Worm (Caenorhabditis elegans) whole organism, L1 larva: ENCODE data around the gene T07E3.2.

Source experiments
- C04F5.9 ChIP-seq: sonication (generic microtip); optimal IDR thresholded peaks from 2 replicates; lab custom pipeline; 2016; ENCODE audit warnings: missing genetic modification characterization, missing compliant biosample characterization
- C34B4.2 ChIP-seq: sonication (generic microtip); optimal IDR thresholded peaks from 2 replicates; lab custom pipeline; 2017; ENCODE audit warnings: mild to moderate bottlenecking, missing genetic modification characterization, missing compliant biosample characterization
- F16B12.6 ChIP-seq: fragments of 150-350 bp; optimal IDR thresholded peaks from 2 replicates; lab custom pipeline; 2014; ENCODE audit warnings: missing biosample characterization, missing genetic modification characterization
- Y116A8C.19 ChIP-seq: sonication (generic microtip); optimal IDR thresholded peaks from 2 replicates; lab custom pipeline; 2016; ENCODE audit warnings: missing compliant biosample characterization, missing genetic modification characterization, borderline replicate concordance
- aha-1 ChIP-seq: fragments of 150-350 bp; optimal IDR thresholded peaks from 2 replicates; lab custom pipeline; 2014; ENCODE audit warnings: missing biosample characterization, missing genetic modification characterization
- aly-2 ChIP-seq: fragments of 150-350 bp; optimal IDR thresholded peaks from 2 replicates; lab custom pipeline; 2014; ENCODE audit warnings: missing biosample characterization, missing genetic modification characterization
- ama-1 ChIP-seq: fragments of 150-350 bp; optimal IDR thresholded peaks from 2 replicates; lab custom pipeline; 2014
- ceh-8 ChIP-seq: fragments of 200-800 bp; sonication (Bioruptor generic); optimal IDR thresholded peaks from 2 replicates; lab custom pipeline; 2018; ENCODE audit warnings: mild to moderate bottlenecking, missing genetic modification characterization, moderate library complexity, missing compliant biosample characterization
- ceh-82 ChIP-seq, 3 experiments: fragments of 150-350 bp in 1 of 3; sonication (generic microtip) in 2 of 3; optimal IDR thresholded peaks; 2 replicates each; lab custom pipeline; 2014 to 2017; ENCODE audit warnings: missing biosample characterization in 3 of 3, missing genetic modification characterization in 3 of 3
- ces-1 ChIP-seq: fragments of 150-350 bp; optimal IDR thresholded peaks from 2 replicates; lab custom pipeline; 2014; ENCODE audit warnings: missing biosample characterization, missing genetic modification reagents, missing genetic modification characterization
- dpl-1 ChIP-seq, 3 experiments: fragments of 150-350 bp in 2 of 3; sonication (generic microtip) in 1 of 3; optimal IDR thresholded peaks; 2 replicates each; lab custom pipeline; 2014 to 2017; ENCODE audit warnings: missing biosample characterization in 3 of 3, missing genetic modification characterization in 3 of 3, missing genetic modification reagents in 3 of 3
- efl-1 ChIP-seq, 4 experiments: fragments of 150-350 bp; optimal IDR thresholded peaks in 3 of 4; peaks in 1 of 4; 1 replicate in 1 of 4; 2 replicates in 3 of 4; lab custom pipeline; 2014; ENCODE audit warnings: missing biosample characterization in 2 of 4, missing genetic modification characterization in 2 of 4, missing genetic modification reagents in 2 of 4
- efl-3 ChIP-seq: fragments of 200-800 bp; sonication (Bioruptor generic); optimal IDR thresholded peaks from 2 replicates; lab custom pipeline; 2018; ENCODE audit warnings: mild to moderate bottlenecking, missing genetic modification characterization, missing compliant biosample characterization
- egl-27 ChIP-seq, 2 experiments: fragments of 150-350 bp in 1 of 2; sonication (generic microtip); optimal IDR thresholded peaks; 3 replicates each; lab custom pipeline; 2017 to 2018; ENCODE audit warnings: missing biosample characterization in 2 of 2, missing genetic modification characterization in 2 of 2, missing genetic modification reagents in 2 of 2
- elt-3 ChIP-seq, 6 experiments: fragments of 150-350 bp in 1 of 6; sonication (generic microtip); optimal IDR thresholded peaks; 2 replicates each; lab custom pipeline; 2017 to 2018; ENCODE audit warnings: missing biosample characterization in 6 of 6, missing genetic modification characterization in 6 of 6, inconsistent platforms in 1 of 6
- ets-5 ChIP-seq: fragments of 200-800 bp; sonication (Bioruptor generic); IDR thresholded peaks from 2 replicates; pipeline ENCODE4 v1.3.6; 2022; ENCODE audit warnings: missing genetic modification characterization, missing compliant biosample characterization
- fkh-10 ChIP-seq: sonication (generic microtip); optimal IDR thresholded peaks from 2 replicates; lab custom pipeline; 2017; ENCODE audit warnings: missing biosample characterization, missing genetic modification reagents, missing genetic modification characterization
- fkh-4 ChIP-seq: sonication (generic microtip); optimal IDR thresholded peaks from 2 replicates; lab custom pipeline; 2016; ENCODE audit warnings: missing compliant biosample characterization, missing genetic modification characterization, borderline replicate concordance
- fos-1 ChIP-seq: fragments of 150-350 bp; optimal IDR thresholded peaks from 2 replicates; lab custom pipeline; 2014; ENCODE audit warnings: missing biosample characterization, missing genetic modification characterization
- grh-1 ChIP-seq: fragments of 200-800 bp; sonication (Bioruptor generic); IDR thresholded peaks from 2 replicates; pipeline ENCODE4 v1.3.6; 2022; ENCODE audit warnings: missing genetic modification reagents, missing genetic modification characterization, missing compliant biosample characterization
- hpl-2 ChIP-seq: fragments of 150-350 bp; optimal IDR thresholded peaks from 2 replicates; lab custom pipeline; 2014; ENCODE audit warnings: missing biosample characterization, missing genetic modification reagents, missing genetic modification characterization
- irx-1 ChIP-seq: sonication (generic microtip); optimal IDR thresholded peaks from 2 replicates; lab custom pipeline; 2016; ENCODE audit warnings: missing genetic modification characterization, missing compliant biosample characterization
- isw-1 ChIP-seq: fragments of 200-800 bp; sonication (Bioruptor generic); IDR thresholded peaks from 2 replicates; pipeline ENCODE4 v1.3.6; 2022; ENCODE audit warnings: missing genetic modification characterization, missing compliant biosample characterization
- jun-1 ChIP-seq: fragments of 150-350 bp; optimal IDR thresholded peaks from 2 replicates; lab custom pipeline; 2014; ENCODE audit warnings: missing biosample characterization, missing genetic modification reagents, missing genetic modification characterization
- lin-13 ChIP-seq: fragments of 150-350 bp; optimal IDR thresholded peaks from 2 replicates; lab custom pipeline; 2014; ENCODE audit warnings: missing biosample characterization, missing genetic modification reagents, missing genetic modification characterization
- lin-35 ChIP-seq, 2 experiments: fragments of 150-350 bp; optimal IDR thresholded peaks; 2 replicates each; lab custom pipeline; 2014; ENCODE audit warnings: missing biosample characterization in 2 of 2, missing genetic modification characterization in 2 of 2, missing genetic modification reagents in 2 of 2
- lin-39 ChIP-seq: fragments of 150-350 bp; optimal IDR thresholded peaks from 2 replicates; lab custom pipeline; 2014; ENCODE audit warnings: missing biosample characterization, missing genetic modification reagents, missing genetic modification characterization
- mab-9 ChIP-seq: fragments of 200-800 bp; sonication (Bioruptor generic); IDR thresholded peaks from 2 replicates; pipeline ENCODE4 v1.3.6; 2022; ENCODE audit warnings: missing genetic modification reagents, missing genetic modification characterization, missing compliant biosample characterization
- mep-1 ChIP-seq: fragments of 150-350 bp; optimal IDR thresholded peaks from 2 replicates; lab custom pipeline; 2014; ENCODE audit warnings: missing biosample characterization, missing genetic modification characterization
- nhr-11 ChIP-seq: fragments of 150-350 bp; optimal IDR thresholded peaks from 2 replicates; lab custom pipeline; 2014; ENCODE audit warnings: missing biosample characterization, missing genetic modification characterization
- nhr-19 ChIP-seq: fragments of 200-800 bp; sonication (Bioruptor generic); conservative IDR thresholded peaks from 2 replicates; pipeline ENCODE4 v1.3.6; 2022; ENCODE audit warnings: missing genetic modification characterization, missing compliant biosample characterization
- nhr-47 ChIP-seq: sonication (generic microtip); optimal IDR thresholded peaks from 2 replicates; lab custom pipeline; 2016; ENCODE audit warnings: mild to moderate bottlenecking, missing genetic modification characterization, moderate library complexity, missing compliant biosample characterization
- nhr-71 ChIP-seq: sonication (generic microtip); optimal IDR thresholded peaks from 2 replicates; lab custom pipeline; 2016; ENCODE audit warnings: mild to moderate bottlenecking, missing genetic modification characterization, moderate library complexity, missing compliant biosample characterization
- nhr-76 ChIP-seq: sonication (generic microtip); optimal IDR thresholded peaks from 2 replicates; lab custom pipeline; 2017; ENCODE audit warnings: missing biosample characterization, missing genetic modification characterization
- nhr-77 ChIP-seq: fragments of 150-350 bp; optimal IDR thresholded peaks from 2 replicates; lab custom pipeline; 2014; ENCODE audit warnings: missing biosample characterization, missing genetic modification characterization
- nhr-85 ChIP-seq: sonication (generic microtip); peaks from one replicate; lab custom pipeline; 2016; ENCODE audit warnings: missing genetic modification characterization, inconsistent platforms, missing compliant biosample characterization
- nhr-90 ChIP-seq: sonication (generic microtip); optimal IDR thresholded peaks from 2 replicates; lab custom pipeline; 2016; ENCODE audit warnings: mild to moderate bottlenecking, missing genetic modification characterization, missing compliant biosample characterization; ENCODE audit not compliant: poor library complexity
- pag-3 ChIP-seq: sonication (generic microtip); optimal IDR thresholded peaks from 2 replicates; lab custom pipeline; 2017; ENCODE audit warnings: missing genetic modification characterization, mild to moderate bottlenecking, missing compliant biosample characterization, antibody characterized with exemption, borderline replicate concordance; ENCODE audit not compliant: insufficient read depth
- snu-23 ChIP-seq: sonication (generic microtip); optimal IDR thresholded peaks from 2 replicates; lab custom pipeline; 2016; ENCODE audit warnings: missing genetic modification characterization, missing compliant biosample characterization
- swsn-7 ChIP-seq: sonication (generic microtip); optimal IDR thresholded peaks from 2 replicates; lab custom pipeline; 2016; ENCODE audit warnings: missing genetic modification characterization, missing compliant biosample characterization
- tbx-2 ChIP-seq: sonication (generic microtip); optimal IDR thresholded peaks from 2 replicates; lab custom pipeline; 2016; ENCODE audit warnings: missing genetic modification characterization, missing compliant biosample characterization
- unc-130 ChIP-seq: fragments of 150-350 bp; optimal IDR thresholded peaks from 2 replicates; lab custom pipeline; 2017; ENCODE audit warnings: missing biosample characterization, missing genetic modification characterization, inconsistent platforms
- unc-62 ChIP-seq: fragments of 150-350 bp; optimal IDR thresholded peaks from 2 replicates; lab custom pipeline; 2014; ENCODE audit warnings: missing biosample characterization, missing genetic modification reagents, missing genetic modification characterization
- unc-86 ChIP-seq: sonication (generic microtip); optimal IDR thresholded peaks from 2 replicates; lab custom pipeline; 2016; ENCODE audit warnings: missing genetic modification characterization, missing compliant biosample characterization
- unc-98 ChIP-seq: fragments of 200-800 bp; sonication (Bioruptor generic); IDR thresholded peaks from 2 replicates; pipeline ENCODE4 v1.3.6; 2022; ENCODE audit warnings: missing genetic modification characterization, missing compliant biosample characterization
- xbp-1 ChIP-seq: sonication (generic microtip); optimal IDR thresholded peaks from 2 replicates; lab custom pipeline; 2016; ENCODE audit warnings: missing genetic modification characterization, missing compliant biosample characterization
- ztf-11 ChIP-seq, 2 experiments: sonication (generic microtip); optimal IDR thresholded peaks; 2 replicates each; lab custom pipeline; 2016 to 2017; ENCODE audit warnings: missing genetic modification characterization in 2 of 2, missing biosample characterization in 1 of 2, missing compliant biosample characterization in 1 of 2

The T07E3.2 gene

DNA sequence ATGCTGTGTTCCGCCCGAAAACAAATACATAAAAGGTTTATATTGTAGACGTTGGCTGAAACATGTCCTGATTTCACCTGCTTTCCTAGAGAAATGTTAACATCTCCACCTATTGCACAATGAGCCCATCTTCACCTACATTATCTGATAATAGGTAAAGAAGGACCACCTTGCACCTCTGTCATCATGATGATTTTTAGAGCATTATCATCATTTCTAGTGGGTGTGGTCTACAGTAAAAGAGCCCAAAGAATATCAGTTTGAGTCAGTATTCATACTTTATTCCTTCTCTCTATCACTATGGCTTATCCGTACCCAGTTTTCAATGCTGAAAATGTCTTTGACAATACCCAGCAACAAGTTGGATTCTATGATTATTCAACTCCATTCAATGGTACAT is 22.3 kb upstream of the T07E3.2 start, which contains the start of gene med-2:
med-2 (plus strand) TSS at position 301 of the 400 bp plus-strand sequence.
- TF ChIP-seq tbx-2 (tag; lab: Kevin White, UChicago) (no peak), lin-35 (GFP tag; optimal IDR thresholded peaks at IDR 0.05; lab: Kevin White, UChicago) (no peak), efl-3 (no peak), mep-1 (tag; lab: Kevin White, UChicago) (no peak), lin-13 (no peak), jun-1 (tag; lab: Kevin White, UChicago) (no peak), xbp-1 (tag; lab: Kevin White, UChicago) (no peak), swsn-7 (tag; lab: Kevin White, UChicago) (no peak), fkh-10 (GFP tag; lab: Kevin White, UChicago) (no peak), hpl-2 (GFP tag; lab: Kevin White, UChicago) (no peak), snu-23 (GFP tag; lab: Kevin White, UChicago) (no peak), unc-62 (GFP tag; lab: Kevin White, UChicago) (no peak)

DNA sequence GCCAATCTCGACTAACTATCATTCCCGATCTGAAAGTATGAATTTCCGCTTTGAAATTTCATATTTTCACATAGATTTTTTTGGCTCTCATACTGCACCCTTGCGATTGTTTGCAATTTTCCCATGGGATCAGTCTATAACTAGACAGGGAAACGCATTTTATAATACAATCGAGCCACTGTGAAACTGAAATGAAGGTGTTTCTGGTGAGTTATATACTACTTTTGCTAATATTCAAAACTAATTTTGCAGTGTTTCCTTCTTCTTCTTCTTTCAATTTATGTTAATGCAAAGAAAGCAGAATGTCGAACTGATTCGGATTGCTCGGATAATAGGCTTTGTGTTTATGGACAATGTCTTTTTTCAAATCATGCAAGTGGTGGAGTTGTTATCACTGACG is 20.6 kb upstream of the T07E3.2 start:
- TF ChIP-seq C04F5.9 (tag; lab: Kevin White, UChicago) = no peak
- no peak for TF ChIP-seq lin-39 (tag; lab: Kevin White, UChicago)
- TF ChIP-seq pag-3 (tag; lab: Kevin White, UChicago) = no peak
- no peak for TF ChIP-seq efl-1 (optimal IDR thresholded peaks at IDR 0.05; lab: Kevin White, UChicago)
- TF ChIP-seq efl-1 (GFP tag; optimal IDR thresholded peaks at IDR 0.05 in 1 of 2; lab: Kevin White, UChicago) = no peak
- no peak for TF ChIP-seq Y116A8C.19 (tag; lab: Kevin White, UChicago)
- TF ChIP-seq fkh-10 (GFP tag; lab: Kevin White, UChicago) = no peak

DNA sequence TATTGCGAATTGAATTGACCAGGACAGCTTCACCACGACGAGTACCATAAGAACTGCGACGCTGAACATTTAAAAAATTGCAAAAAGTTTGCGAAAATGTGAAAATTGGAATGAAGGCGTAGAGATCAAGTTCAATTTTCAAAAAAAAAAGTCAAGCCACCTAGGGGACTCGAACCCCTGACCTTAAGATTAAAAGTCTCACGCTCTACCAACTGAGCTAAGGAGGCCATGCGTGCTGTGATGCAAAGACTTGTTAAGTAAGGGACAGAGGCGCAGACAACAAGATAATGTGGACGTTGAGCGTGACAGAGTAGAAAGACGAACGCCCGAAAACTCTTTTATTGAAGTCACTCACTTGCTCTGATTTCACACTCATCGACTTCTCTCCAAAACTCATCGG is 18.9 kb upstream of the T07E3.2 start:
- peak in 1 of 6 experiments; percentile 31 for TF ChIP-seq elt-3 (tag; optimal IDR thresholded peaks at IDR 0.05; lab: Kevin White, UChicago)
- peak; percentile 37 for TF ChIP-seq fkh-10 (GFP tag; lab: Kevin White, UChicago)
- no peak for TF ChIP-seq hpl-2 (GFP tag; lab: Kevin White, UChicago)
- TF ChIP-seq nhr-19 (GFP tag; lab: Robert Waterston, UW) = peak; percentile 70
- no peak for TF ChIP-seq fkh-4 (tag; lab: Kevin White, UChicago)
- peak; percentile 55 for TF ChIP-seq fos-1 (tag; lab: Kevin White, UChicago)
- TF ChIP-seq nhr-77 = peak; percentile 36
- no peak for TF ChIP-seq mab-9 (GFP tag; lab: Robert Waterston, UW)
- TF ChIP-seq nhr-71 = peak; percentile 72
- TF ChIP-seq ets-5 = no peak
- peak; percentile 73 for TF ChIP-seq unc-130 (tag; lab: Kevin White, UChicago)
- no peak for TF ChIP-seq C34B4.2 (tag; lab: Kevin White, UChicago)
- TF ChIP-seq ces-1 (GFP tag; lab: Kevin White, UChicago) = no peak
- TF ChIP-seq nhr-85 (tag; lab: Kevin White, UChicago) = peak; percentile 48
- TF ChIP-seq unc-98 (GFP tag; lab: Robert Waterston, UW) = peak; percentile 36; the same call in 1 of the 2 replicates
- peak; percentile 29 for TF ChIP-seq unc-86 (tag; lab: Kevin White, UChicago)
- TF ChIP-seq dpl-1 (GFP tag; optimal IDR thresholded peaks at IDR 0.05; lab: Kevin White, UChicago) = peak; percentile 39 to 71 (median 61)
- TF ChIP-seq aha-1 = no peak
- TF ChIP-seq nhr-47 (tag; lab: Kevin White, UChicago) = peak; percentile 75
- TF ChIP-seq nhr-76 (tag; lab: Kevin White, UChicago) = no peak
- TF ChIP-seq aly-2 (tag; lab: Kevin White, UChicago) = peak; percentile 56
- TF ChIP-seq snu-23 (GFP tag; lab: Kevin White, UChicago) = peak; percentile 81
- TF ChIP-seq irx-1 (tag; lab: Kevin White, UChicago) = peak; percentile 4
- TF ChIP-seq tbx-2 (tag; lab: Kevin White, UChicago) = peak; percentile 40
- peak; percentile 20; the same call in 1 of the 2 replicates for TF ChIP-seq grh-1
- TF ChIP-seq nhr-11 = no peak
- TF ChIP-seq Y116A8C.19 (tag; lab: Kevin White, UChicago) = no peak
- peak; percentile 74 for TF ChIP-seq mep-1 (tag; lab: Kevin White, UChicago)
- peak; percentile 59 for TF ChIP-seq F16B12.6 (tag; lab: Kevin White, UChicago)
- no peak for TF ChIP-seq ztf-11 (tag; optimal IDR thresholded peaks at IDR 0.05; lab: Kevin White, UChicago)
- peak; percentile 12; the same call in 1 of the 2 replicates for TF ChIP-seq isw-1 (GFP tag; lab: Robert Waterston, UW)
- peak in 1 of 2 experiments; percentile 5 for TF ChIP-seq egl-27 (tag; optimal IDR thresholded peaks at IDR 0.05; lab: Kevin White, UChicago)
- peak; percentile 58 to 80 for TF ChIP-seq lin-35 (GFP tag; optimal IDR thresholded peaks at IDR 0.05; lab: Kevin White, UChicago)
- TF ChIP-seq ceh-82 (tag; optimal IDR thresholded peaks at IDR 0.05; lab: Kevin White, UChicago) = peak; percentile 53 to 65 (median 59)
- TF ChIP-seq ama-1 (lab: Kevin White, UChicago) = no peak
- TF ChIP-seq nhr-90 (tag; lab: Kevin White, UChicago) = peak; percentile 72
- peak; percentile 48 for TF ChIP-seq ceh-8 (GFP tag; lab: Kevin White, UChicago)
